Fruit fly (Drosophila melanogaster) whole organism, embryonic: ENCODE results near the gene AP-1-2beta.

Experiments used
- Awh ChIP-seq: fragments of 200-800 bp; sonication (Bioruptor generic); IDR thresholded peaks from 2 replicates; pipeline ENCODE4, ENCODE4 v1.3.6; 2022; ENCODE audit warnings: missing biosample characterization, missing genetic modification characterization
- Blimp-1 ChIP-seq: fragments of 200-800 bp; sonication (Bioruptor generic); optimal IDR thresholded peaks from 3 replicates; lab custom pipeline; 2018; ENCODE audit warnings: missing biosample characterization, missing genetic modification characterization, mild to moderate bottlenecking, moderate library complexity, missing genetic modification reagents
- C15 ChIP-seq: fragments of 200-800 bp; sonication (Bioruptor generic); IDR thresholded peaks from 3 replicates; pipeline ENCODE4 v1.3.6; 2022; ENCODE audit warnings: missing biosample characterization, missing genetic modification characterization
- CG10462 ChIP-seq: fragments of 200-800 bp; sonication (Bioruptor generic); optimal IDR thresholded peaks from 2 replicates; lab custom pipeline; 2016; ENCODE audit warnings: missing biosample characterization, missing genetic modification characterization
- CG12155 ChIP-seq: fragments of 200-800 bp; sonication (Bioruptor generic); optimal IDR thresholded peaks from 3 replicates; lab custom pipeline; 2016; ENCODE audit warnings: missing biosample characterization, missing genetic modification characterization
- CG13424 ChIP-seq: fragments of 200-800 bp; sonication (Bioruptor generic); optimal IDR thresholded peaks from 2 replicates; lab custom pipeline; 2019; ENCODE audit warnings: missing biosample characterization, mild to moderate bottlenecking, missing genetic modification characterization, moderate library complexity
- CG13775 ChIP-seq: fragments of 200-800 bp; sonication (Bioruptor generic); optimal IDR thresholded peaks from 3 replicates; lab custom pipeline; 2017; ENCODE audit warnings: missing biosample characterization, mild to moderate bottlenecking, missing genetic modification characterization
- CG14860 ChIP-seq: fragments of 200-800 bp; sonication (Bioruptor generic); IDR thresholded peaks from 3 replicates; pipeline ENCODE4 v1.3.6; 2022; ENCODE audit warnings: missing biosample characterization, missing genetic modification characterization; ENCODE audit not compliant: partially characterized antibody
- CG1647 ChIP-seq: fragments of 200-800 bp; sonication (Bioruptor generic); optimal IDR thresholded peaks from 3 replicates; lab custom pipeline; 2016; ENCODE audit warnings: missing biosample characterization, missing genetic modification characterization
- CG17912 ChIP-seq: fragments of 200-800 bp; sonication (Bioruptor generic); optimal IDR thresholded peaks from 2 replicates; lab custom pipeline; 2018; ENCODE audit warnings: missing biosample characterization, mild to moderate bottlenecking, missing genetic modification characterization
- CG2120 ChIP-seq: fragments of 200-800 bp; sonication (Bioruptor generic); optimal IDR thresholded peaks from 3 replicates; lab custom pipeline; 2016; ENCODE audit warnings: missing biosample characterization, missing genetic modification characterization
- CG3726 ChIP-seq: fragments of 200-800 bp; sonication (Bioruptor generic); IDR thresholded peaks from 3 replicates; pipeline ENCODE4, ENCODE4 v1.3.6; 2022; ENCODE audit warnings: missing biosample characterization, missing genetic modification characterization
- CG3838 ChIP-seq: fragments of 200-800 bp; sonication (Bioruptor generic); optimal IDR thresholded peaks from 3 replicates; lab custom pipeline; 2016; ENCODE audit warnings: missing biosample characterization, missing genetic modification characterization
- CG3847 ChIP-seq: fragments of 200-800 bp; sonication (Bioruptor generic); IDR thresholded peaks from 2 replicates; pipeline ENCODE4 v1.3.6; 2022; ENCODE audit warnings: missing biosample characterization, missing genetic modification characterization
- CG3995 ChIP-seq: fragments of 200-800 bp; sonication (Bioruptor generic); optimal IDR thresholded peaks from 3 replicates; lab custom pipeline; 2016; ENCODE audit warnings: missing biosample characterization, missing genetic modification characterization
- CG42726 ChIP-seq: fragments of 200-800 bp; sonication (Bioruptor generic); IDR thresholded peaks from 2 replicates; pipeline ENCODE4 v1.3.6; 2022; ENCODE audit warnings: missing biosample characterization, missing genetic modification characterization; ENCODE audit not compliant: partially characterized antibody
- CG4282 ChIP-seq: fragments of 200-800 bp; sonication (Bioruptor generic); optimal IDR thresholded peaks from 2 replicates; lab custom pipeline; 2016; ENCODE audit warnings: missing biosample characterization, missing genetic modification characterization
- CG8290 ChIP-seq, 3 experiments: fragments of 200-800 bp; sonication (Bioruptor generic); optimal IDR thresholded peaks; 2 replicates each; lab custom pipeline; 2016 to 2019; ENCODE audit warnings: missing biosample characterization in 3 of 3, missing genetic modification characterization in 3 of 3, mild to moderate bottlenecking in 2 of 3, moderate library complexity in 1 of 3
- CG8388 ChIP-seq: fragments of 200-800 bp; sonication (Bioruptor generic); optimal IDR thresholded peaks from 2 replicates; lab custom pipeline; 2019; ENCODE audit warnings: missing biosample characterization, mild to moderate bottlenecking, missing genetic modification characterization, moderate library complexity
- CG8924 ChIP-seq: fragments of 200-800 bp; optimal IDR thresholded peaks from 3 replicates; lab custom pipeline; 2019; ENCODE audit warnings: missing biosample characterization, mild to moderate bottlenecking, missing genetic modification characterization, moderate library complexity
- CG8944 ChIP-seq: fragments of 200-800 bp; sonication (Bioruptor generic); optimal IDR thresholded peaks from 3 replicates; lab custom pipeline; 2016; ENCODE audit warnings: missing biosample characterization, missing genetic modification characterization
- CHES-1-like ChIP-seq: fragments of 200-800 bp; sonication (Bioruptor generic); optimal IDR thresholded peaks from 2 replicates; lab custom pipeline; 2016; ENCODE audit warnings: missing biosample characterization, missing genetic modification characterization
- Chrac-16 ChIP-seq: fragments of 200-800 bp; sonication (Bioruptor generic); optimal IDR thresholded peaks from 3 replicates; lab custom pipeline; 2016; ENCODE audit warnings: missing biosample characterization, missing genetic modification characterization
- D19A ChIP-seq: fragments of 200-800 bp; optimal IDR thresholded peaks from 3 replicates; lab custom pipeline; 2019; ENCODE audit warnings: missing biosample characterization, mild to moderate bottlenecking, missing genetic modification characterization, moderate library complexity
- MBD-R2 ChIP-seq: fragments of 200-800 bp; sonication (Bioruptor generic); IDR thresholded peaks from 2 replicates; pipeline ENCODE4 v1.3.6; 2022; ENCODE audit warnings: missing biosample characterization, missing genetic modification characterization
- Med ChIP-seq: fragments of 200-800 bp; sonication (Bioruptor generic); peaks from one replicate; lab custom pipeline; 2016; ENCODE audit warnings: missing biosample characterization, missing genetic modification characterization, mild to moderate bottlenecking, inconsistent platforms, moderate library complexity
- NC2α ChIP-seq: fragments of 200-800 bp; sonication (Bioruptor generic); optimal IDR thresholded peaks from 2 replicates; lab custom pipeline; 2016; ENCODE audit warnings: missing biosample characterization, missing genetic modification characterization
- NK7.1 ChIP-seq: fragments of 200-800 bp; sonication (Bioruptor generic); optimal IDR thresholded peaks from 3 replicates; lab custom pipeline; 2016; ENCODE audit warnings: missing biosample characterization, missing genetic modification characterization
- Pdp1 ChIP-seq, 2 experiments: fragments of 200-800 bp; sonication (Bioruptor generic); optimal IDR thresholded peaks; 3 replicates each; lab custom pipeline; 2016; ENCODE audit warnings: missing biosample characterization in 2 of 2, missing genetic modification characterization in 2 of 2, mild to moderate bottlenecking in 1 of 2, moderate library complexity in 1 of 2
- Sin3A ChIP-seq: fragments of >200 bp; optimal IDR thresholded peaks from 2 replicates; lab custom pipeline; 2018
- amos ChIP-seq: fragments of 200-800 bp; sonication (Bioruptor generic); IDR thresholded peaks from 2 replicates; pipeline ENCODE4 v1.3.6; 2022; ENCODE audit warnings: missing biosample characterization, missing genetic modification characterization; ENCODE audit not compliant: partially characterized antibody
- cad ChIP-seq: fragments of >200 bp; optimal IDR thresholded peaks from 2 replicates; lab custom pipeline; 2017; ENCODE audit warnings: missing biosample characterization, missing genetic modification characterization
- dimm ChIP-seq: fragments of 200-800 bp; sonication (Bioruptor generic); IDR thresholded peaks from 2 replicates; pipeline ENCODE4 v1.3.6; 2022; ENCODE audit warnings: missing biosample characterization, missing genetic modification characterization
- dm ChIP-seq: fragments of 200-800 bp; sonication (Bioruptor generic); optimal IDR thresholded peaks from 3 replicates; lab custom pipeline; 2016; ENCODE audit warnings: missing biosample characterization, missing genetic modification characterization
- emc ChIP-seq: fragments of 200-800 bp; sonication (Bioruptor generic); optimal IDR thresholded peaks from 2 replicates; lab custom pipeline; 2016; ENCODE audit warnings: missing biosample characterization, missing genetic modification characterization
- en ChIP-seq: fragments of 200-800 bp; sonication (Bioruptor generic); optimal IDR thresholded peaks from 2 replicates; lab custom pipeline; 2016; ENCODE audit warnings: missing biosample characterization, missing genetic modification characterization
- eve ChIP-seq, 2 experiments: fragments of >200 bp; optimal IDR thresholded peaks; 2 replicates each; lab custom pipeline; 2017; ENCODE audit warnings: missing biosample characterization in 2 of 2, missing genetic modification characterization in 2 of 2
- jing ChIP-seq: fragments of 200-800 bp; sonication (Bioruptor generic); optimal IDR thresholded peaks from 2 replicates; lab custom pipeline; 2018; ENCODE audit warnings: missing biosample characterization, mild to moderate bottlenecking, missing genetic modification characterization
- nerfin-1 ChIP-seq: fragments of 200-800 bp; sonication (Bioruptor generic); optimal IDR thresholded peaks from 3 replicates; lab custom pipeline; 2019; ENCODE audit warnings: missing biosample characterization, mild to moderate bottlenecking, missing genetic modification characterization, moderate library complexity
- peb ChIP-seq: fragments of 200-800 bp; sonication (Bioruptor generic); IDR thresholded peaks from 2 replicates; pipeline ENCODE4 v1.3.6; 2022; ENCODE audit warnings: missing biosample characterization, missing genetic modification characterization
- phol ChIP-seq: fragments of 200-800 bp; sonication (Bioruptor generic); optimal IDR thresholded peaks from 3 replicates; lab custom pipeline; 2018; ENCODE audit warnings: missing biosample characterization, mild to moderate bottlenecking, missing genetic modification characterization, moderate library complexity
- prd ChIP-seq, 3 experiments: fragments of >200 bp in 2 of 3; fragments of 200-800 bp in 1 of 3; sonication (Bioruptor generic) in 1 of 3; optimal IDR thresholded peaks in 2 of 3; IDR thresholded peaks in 1 of 3; 2 replicates in 2 of 3; 3 replicates in 1 of 3; pipeline versions ENCODE4 v1.3.6 to Lab custom; 2017 to 2022; ENCODE audit warnings: missing biosample characterization in 1 of 3, missing genetic modification characterization in 1 of 3
- pros ChIP-seq: fragments of 200-800 bp; sonication (Bioruptor generic); optimal IDR thresholded peaks from 3 replicates; lab custom pipeline; 2019; ENCODE audit warnings: missing biosample characterization, mild to moderate bottlenecking, missing genetic modification characterization, moderate library complexity
- rib ChIP-seq: fragments of 200-800 bp; sonication (Bioruptor generic); IDR thresholded peaks from 2 replicates; pipeline ENCODE4 v1.3.6; 2022; ENCODE audit warnings: missing biosample characterization, missing genetic modification characterization
- scrt ChIP-seq: fragments of 200-800 bp; sonication (Bioruptor generic); optimal IDR thresholded peaks from 2 replicates; lab custom pipeline; 2018; ENCODE audit warnings: missing biosample characterization, mild to moderate bottlenecking, missing genetic modification characterization, moderate library complexity
- toy ChIP-seq: fragments of 200-800 bp; sonication (Bioruptor generic); IDR thresholded peaks from 2 replicates; pipeline ENCODE4 v1.3.6; 2022; ENCODE audit warnings: missing biosample characterization, missing genetic modification characterization
- tup ChIP-seq: fragments of 200-800 bp; sonication (Bioruptor generic); optimal IDR thresholded peaks from 2 replicates; lab custom pipeline; 2016; ENCODE audit warnings: missing biosample characterization, mild to moderate bottlenecking, missing genetic modification characterization, moderate library complexity
- unc-4 ChIP-seq: fragments of 200-800 bp; sonication (Bioruptor generic); IDR thresholded peaks from 2 replicates; pipeline ENCODE4 v1.3.6; 2022; ENCODE audit warnings: missing biosample characterization, missing genetic modification characterization; ENCODE audit not compliant: partially characterized antibody
- unpg ChIP-seq: fragments of 200-800 bp; sonication (Bioruptor generic); optimal IDR thresholded peaks from 3 replicates; lab custom pipeline; 2018; ENCODE audit warnings: missing biosample characterization, mild to moderate bottlenecking, missing genetic modification characterization, moderate library complexity

AP-1-2beta gene

dm6 chrX:19745908-19746604 lies 15.3 kb downstream of the AP-1-2beta start, which contains the start of gene parvin (continued):
- TF ChIP-seq CG3726 (GFP tag; lab: Robert Waterston, UW): no peak
- TF ChIP-seq NC2α (GFP tag; lab: Kevin White, UChicago): no peak
- no peak for TF ChIP-seq CG8290 (GFP tag; optimal IDR thresholded peaks at IDR 0.05; lab: Kevin White, UChicago)
- TF ChIP-seq CG8290 (tag; optimal IDR thresholded peaks at IDR 0.05; lab: Kevin White, UChicago): peak in 1 of 2 experiments; percentile 18
- no peak for TF ChIP-seq tup (GFP tag; lab: Kevin White, UChicago)
- TF ChIP-seq CG17912 (GFP tag; lab: Kevin White, UChicago): no peak
- peak in 1 of 2 experiments; percentile 95 for TF ChIP-seq Pdp1 (GFP tag; optimal IDR thresholded peaks at IDR 0.05; lab: Kevin White, UChicago)
- no peak for TF ChIP-seq rib (GFP tag; lab: Robert Waterston, UW)
- no peak for TF ChIP-seq jing (GFP tag; lab: Kevin White, UChicago)
- TF ChIP-seq Med (GFP tag; lab: Kevin White, UChicago): peak; percentile 28
- no peak for TF ChIP-seq CG12155 (GFP tag; lab: Kevin White, UChicago)
- no peak for TF ChIP-seq CHES-1-like (GFP tag; lab: Kevin White, UChicago)
- TF ChIP-seq CG1647 (GFP tag; lab: Kevin White, UChicago): no peak
- TF ChIP-seq CG4282 (GFP tag; lab: Kevin White, UChicago): no peak
- TF ChIP-seq D19A (tag; lab: Kevin White, UChicago): no peak
- no peak for TF ChIP-seq Awh (GFP tag; lab: Robert Waterston, UW)
- no peak for TF ChIP-seq Blimp-1 (GFP tag; lab: Kevin White, UChicago)
- no peak for TF ChIP-seq CG42726 (GFP tag; lab: Robert Waterston, UW)
- TF ChIP-seq toy: no peak
- no peak for TF ChIP-seq Chrac-16 (GFP tag; lab: Kevin White, UChicago)
- no peak for TF ChIP-seq dimm (GFP tag; lab: Robert Waterston, UW)
- TF ChIP-seq NK7.1 (GFP tag; lab: Kevin White, UChicago): no peak
- TF ChIP-seq CG3995 (GFP tag; lab: Kevin White, UChicago): no peak
- no peak for TF ChIP-seq nerfin-1
- TF ChIP-seq amos: peak; percentile 32; the same call in 1 of the 2 replicates
- no peak for TF ChIP-seq eve (GFP tag; optimal IDR thresholded peaks at IDR 0.05; lab: Kevin White, UChicago)
- peak; percentile 35; the same call in 1 of the 2 replicates for TF ChIP-seq MBD-R2 (GFP tag; lab: Robert Waterston, UW)
- no peak for TF ChIP-seq CG13775 (GFP tag; lab: Kevin White, UChicago)
- TF ChIP-seq CG3847 (GFP tag; lab: Robert Waterston, UW): no peak
- no peak for TF ChIP-seq CG13424 (tag; lab: Kevin White, UChicago)
- no peak for TF ChIP-seq peb (GFP tag; lab: Robert Waterston, UW)
- no peak for TF ChIP-seq C15 (GFP tag; lab: Robert Waterston, UW)
- TF ChIP-seq emc (GFP tag; lab: Kevin White, UChicago): no peak
- TF ChIP-seq CG8924: no peak
- no peak for TF ChIP-seq CG8944
- TF ChIP-seq CG10462: no peak
- TF ChIP-seq CG14860 (GFP tag; lab: Robert Waterston, UW): no peak
- TF ChIP-seq unc-4 (GFP tag; lab: Robert Waterston, UW): peak; percentile 18; the same call in 1 of the 2 replicates
- no peak for TF ChIP-seq unpg
- TF ChIP-seq pros (GFP tag; lab: Kevin White, UChicago): no peak
- TF ChIP-seq CG2120 (GFP tag; lab: Kevin White, UChicago): no peak
- TF ChIP-seq dm (GFP tag; lab: Kevin White, UChicago): no peak
- no peak for TF ChIP-seq scrt (GFP tag; lab: Kevin White, UChicago)
- TF ChIP-seq CG8388: no peak
- TF ChIP-seq prd (optimal IDR thresholded peaks at IDR 0.05; lab: Kevin White, UChicago): no peak
- TF ChIP-seq prd (GFP tag; IDR thresholded peaks at IDR 0.05; lab: Robert Waterston, UW): no peak
- no peak for TF ChIP-seq Sin3A
- no peak for TF ChIP-seq en
- TF ChIP-seq CG3838 (GFP tag; lab: Kevin White, UChicago): no peak
- TF ChIP-seq cad (GFP tag; lab: Kevin White, UChicago): no peak
- peak; percentile 1 for TF ChIP-seq phol (tag; lab: Kevin White, UChicago)
